Worm (Caenorhabditis elegans): ENCODE measurements around the gene PDB1.1.

DNA sequence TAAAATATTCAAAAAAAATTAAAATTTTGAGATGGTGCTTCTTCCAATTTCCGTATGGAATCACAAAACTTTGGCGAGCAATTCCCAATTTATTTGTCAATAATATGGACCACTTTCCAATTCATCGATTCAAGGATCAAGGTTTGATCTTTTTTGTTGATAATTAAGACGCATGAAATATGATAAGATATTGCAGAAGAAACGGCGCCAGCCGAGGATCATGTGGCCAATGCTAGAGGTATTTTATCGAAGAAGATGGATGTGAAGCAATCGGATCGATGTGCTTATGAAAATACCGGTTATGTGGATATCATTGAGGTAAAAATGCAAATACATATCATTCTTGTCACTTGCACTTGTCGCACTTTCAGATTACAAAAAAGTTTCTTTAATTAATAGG lies 8.4 kb downstream of the PDB1.1 start:
- no peak for TF ChIP-seq ets-7 (tag; optimal IDR thresholded peaks at IDR 0.05)
- TF ChIP-seq tbx-37 (GFP tag; conservative IDR thresholded peaks at IDR 0.05) = no peak
- TF ChIP-seq tra-4 (tag; optimal IDR thresholded peaks at IDR 0.05) = no peak
- TF ChIP-seq ceh-36 (tag; optimal IDR thresholded peaks at IDR 0.05) = no peak
- TF ChIP-seq sea-1 (GFP tag; conservative IDR thresholded peaks at IDR 0.05) = no peak
- no peak for TF ChIP-seq aly-1 (tag; optimal IDR thresholded peaks at IDR 0.05)
- no peak for TF ChIP-seq hnd-1 (tag; optimal IDR thresholded peaks at IDR 0.05)
- TF ChIP-seq ama-1 (optimal IDR thresholded peaks at IDR 0.05) = no peak
- TF ChIP-seq flt-1 (GFP tag; IDR thresholded peaks at IDR 0.05) = no peak
- no peak for TF ChIP-seq scrt-1 (GFP tag; IDR thresholded peaks at IDR 0.05)

All from whole organism, early embryonic.